ENCODE assay signal across 6 fruit fly cellular contexts in genomic region chr3R:24768538-24769401, dm6.
A peak's percentile ranks its signal among the peaks of the same experiment; 100 is the strongest.
TF ChIP-seq lines count a peak whose summit lies in the region.

Gene CG13631, plus strand, starts transcription at chr3R:24769351.

- peak; percentile 62 for TF ChIP-seq CTCF in whole organism, embryonic (GFP tag; optimal IDR thresholded peaks at IDR 0.05; lab: Kevin White, UChicago)

TF ChIP-seq in whole organism, 6 proteins besides CTCF, POLR2A, EP300 and RAD21:
- TF ChIP-seq Dll (optimal IDR thresholded peaks at IDR 0.05; lab: Kevin White, UChicago), result peak; percentile 35
- no peak for TF ChIP-seq pan (optimal IDR thresholded peaks at IDR 0.05; lab: Kevin White, UChicago)
- TF ChIP-seq usp (GFP tag; optimal IDR thresholded peaks at IDR 0.05; lab: Kevin White, UChicago), result no peak
- no peak for TF ChIP-seq EcR (GFP tag; optimal IDR thresholded peaks at IDR 0.05; lab: Kevin White, UChicago)
- no peak for TF ChIP-seq CG8478 (optimal IDR thresholded peaks at IDR 0.05; lab: Kevin White, UChicago)

TF ChIP-seq in whole organism, adult, 20 proteins besides CTCF, POLR2A, EP300 and RAD21 (continues in another document):
- TF ChIP-seq CG11617 (GFP tag; optimal IDR thresholded peaks at IDR 0.05; lab: Kevin White, UChicago) (peak; percentile 93), CG14711 (tag; optimal IDR thresholded peaks at IDR 0.05; lab: Kevin White, UChicago) (peak; percentile 90), bab1 (GFP tag; optimal IDR thresholded peaks at IDR 0.05; lab: Kevin White, UChicago) (peak; percentile 84), kay (GFP tag; lab: Kevin White, UChicago; ENCODE audit: borderline replicate concordance) (peak; percentile 71), cic (GFP tag; optimal IDR thresholded peaks at IDR 0.05; lab: Kevin White, UChicago) (peak; percentile 7), Crg-1 (GFP tag; optimal IDR thresholded peaks at IDR 0.05; lab: Kevin White, UChicago) (peak; percentile 89), Hr96 (GFP tag; optimal IDR thresholded peaks at IDR 0.05; lab: Kevin White, UChicago) (peak; percentile 94), CG1620 (GFP tag; optimal IDR thresholded peaks at IDR 0.05; lab: Kevin White, UChicago) (peak; percentile 81), CG12768 (GFP tag; optimal IDR thresholded peaks at IDR 0.05; lab: Kevin White, UChicago) (peak; percentile 97), CG7045 (GFP tag; optimal IDR thresholded peaks at IDR 0.05; lab: Kevin White, UChicago) (peak; percentile 96), Mnt (GFP tag; optimal IDR thresholded peaks at IDR 0.05; lab: Kevin White, UChicago) (peak; percentile 70), CG7101 (tag; optimal IDR thresholded peaks at IDR 0.05; lab: Kevin White, UChicago) (peak; percentile 94), tj (GFP tag; optimal IDR thresholded peaks at IDR 0.05; lab: Kevin White, UChicago) (peak; percentile 79), CG5204 (GFP tag; optimal IDR thresholded peaks at IDR 0.05; lab: Kevin White, UChicago) (peak; percentile 97), cnc (optimal IDR thresholded peaks at IDR 0.05; lab: Kevin White, UChicago) (no peak), toe (GFP tag; optimal IDR thresholded peaks at IDR 0.05; lab: Kevin White, UChicago) (peak; percentile 96), ovo (GFP tag; optimal IDR thresholded peaks at IDR 0.05; lab: Kevin White, UChicago) (peak; percentile 65)

TF ChIP-seq in whole organism, embryonic, 481 proteins besides CTCF, POLR2A, EP300 and RAD21 (continues in another document):
- TF ChIP-seq Aef1 (GFP tag; IDR thresholded peaks at IDR 0.05; lab: Robert Waterston, UW) (peak; percentile 78), peb (GFP tag; IDR thresholded peaks at IDR 0.05; lab: Robert Waterston, UW) (peak; percentile 95), CG6813 (GFP tag; optimal IDR thresholded peaks at IDR 0.05; lab: Kevin White, UChicago) (peak; percentile 83), Mad (GFP tag; optimal IDR thresholded peaks at IDR 0.05; lab: Kevin White, UChicago) (peak; percentile 88), zen2 (GFP tag; IDR thresholded peaks at IDR 0.05; lab: Robert Waterston, UW; ENCODE audit: partially characterized antibody) (no peak), fru (optimal IDR thresholded peaks at IDR 0.05; lab: Kevin White, UChicago) (no peak), CG7357 (GFP tag; IDR thresholded peaks at IDR 0.05; lab: Robert Waterston, UW) (peak; percentile 85), eyg (GFP tag; optimal IDR thresholded peaks at IDR 0.05; lab: Kevin White, UChicago) (peak; percentile 84), fd64A (GFP tag; optimal IDR thresholded peaks at IDR 0.05; lab: Kevin White, UChicago) (peak; percentile 90), scrt (GFP tag; optimal IDR thresholded peaks at IDR 0.05; lab: Kevin White, UChicago) (peak; percentile 79), CG1647 (GFP tag; optimal IDR thresholded peaks at IDR 0.05; lab: Kevin White, UChicago) (peak; percentile 89), ken (GFP tag; IDR thresholded peaks at IDR 0.05; lab: Robert Waterston, UW) (peak; percentile 96), Awh (GFP tag; IDR thresholded peaks at IDR 0.05; lab: Robert Waterston, UW) (peak; percentile 88), CG2202 (tag; optimal IDR thresholded peaks at IDR 0.05; lab: Kevin White, UChicago) (peak; percentile 94), danr (GFP tag; IDR thresholded peaks at IDR 0.05; lab: Robert Waterston, UW) (peak; percentile 84), CG17385 (GFP tag; optimal IDR thresholded peaks at IDR 0.05; lab: Kevin White, UChicago) (peak; percentile 89), dm (GFP tag; optimal IDR thresholded peaks at IDR 0.05; lab: Kevin White, UChicago) (peak; percentile 83), CG11093 (GFP tag; IDR thresholded peaks at IDR 0.05; lab: Robert Waterston, UW) (peak; percentile 90; the same call in 2 of the 3 replicates)

TF ChIP-seq in whole organism, prepupa, 60 proteins besides CTCF, POLR2A, EP300 and RAD21 (continues in another document):
- peak; percentile 96 for TF ChIP-seq CG11902 (GFP tag; optimal IDR thresholded peaks at IDR 0.05; lab: Kevin White, UChicago)
- peak; percentile 91 for TF ChIP-seq CG16779 (tag; optimal IDR thresholded peaks at IDR 0.05; lab: Kevin White, UChicago)
- TF ChIP-seq achi (GFP tag; optimal IDR thresholded peaks at IDR 0.05; lab: Kevin White, UChicago), result peak; percentile 97
- peak; percentile 94 for TF ChIP-seq Sox102F (GFP tag; optimal IDR thresholded peaks at IDR 0.05; lab: Kevin White, UChicago)
- TF ChIP-seq CG1621 (tag; optimal IDR thresholded peaks at IDR 0.05; lab: Kevin White, UChicago), result peak; percentile 78
- peak; percentile 98 for TF ChIP-seq lz (GFP tag; optimal IDR thresholded peaks at IDR 0.05; lab: Kevin White, UChicago)
- peak; percentile 98 for TF ChIP-seq Gug (GFP tag; IDR thresholded peaks at IDR 0.05; lab: Robert Waterston, UW)
- TF ChIP-seq Smox (GFP tag; optimal IDR thresholded peaks at IDR 0.05; lab: Kevin White, UChicago), result peak; percentile 94
- peak; percentile 98 for TF ChIP-seq Sox14 (GFP tag; optimal IDR thresholded peaks at IDR 0.05; lab: Kevin White, UChicago)
- peak; percentile 35 to 71 for TF ChIP-seq ss (GFP tag; optimal IDR thresholded peaks at IDR 0.05; lab: Kevin White, UChicago)
- TF ChIP-seq dac (GFP tag; optimal IDR thresholded peaks at IDR 0.05; lab: Kevin White, UChicago), result peak; percentile 99
- TF ChIP-seq OdsH (GFP tag; optimal IDR thresholded peaks at IDR 0.05; lab: Kevin White, UChicago), result peak; percentile 98
- peak; percentile 98 for TF ChIP-seq CG31627 (GFP tag; optimal IDR thresholded peaks at IDR 0.05; lab: Kevin White, UChicago)
- peak; percentile 96 for TF ChIP-seq CG34406 (GFP tag; optimal IDR thresholded peaks at IDR 0.05; lab: Kevin White, UChicago)
- peak; percentile 97 for TF ChIP-seq Hr39 (GFP tag; optimal IDR thresholded peaks at IDR 0.05; lab: Kevin White, UChicago)
- TF ChIP-seq cyc (GFP tag; optimal IDR thresholded peaks at IDR 0.05; lab: Kevin White, UChicago), result peak; percentile 97
- peak; percentile 83 for TF ChIP-seq CG6854 (GFP tag; optimal IDR thresholded peaks at IDR 0.05; lab: Kevin White, UChicago)
- TF ChIP-seq Ets21C (GFP tag; optimal IDR thresholded peaks at IDR 0.05; lab: Kevin White, UChicago), result peak; percentile 97

TF ChIP-seq in whole organism, pupa, 21 proteins besides CTCF, POLR2A, EP300 and RAD21 (continues in another document):
- TF ChIP-seq CG8159 (tag; optimal IDR thresholded peaks at IDR 0.05; lab: Kevin White, UChicago) (peak; percentile 91), Ets98B (GFP tag; IDR thresholded peaks at IDR 0.05; lab: Robert Waterston, UW) (peak; percentile 95), CG8301 (tag; optimal IDR thresholded peaks at IDR 0.05; lab: Kevin White, UChicago) (peak; percentile 97), CG14655 (GFP tag; optimal IDR thresholded peaks at IDR 0.05; lab: Kevin White, UChicago) (peak; percentile 97), gl (tag; optimal IDR thresholded peaks at IDR 0.05; lab: Kevin White, UChicago) (peak; percentile 67), CG10348 (GFP tag; IDR thresholded peaks at IDR 0.05; lab: Robert Waterston, UW) (peak; percentile 94), fd96Ca (GFP tag; IDR thresholded peaks at IDR 0.05; lab: Robert Waterston, UW) (peak; percentile 98), CG34367 (tag; optimal IDR thresholded peaks at IDR 0.05; lab: Kevin White, UChicago) (peak; percentile 78), D1 (tag; optimal IDR thresholded peaks at IDR 0.05; lab: Kevin White, UChicago) (peak; percentile 63), CG17806 (tag; optimal IDR thresholded peaks at IDR 0.05; lab: Kevin White, UChicago) (peak; percentile 88), CG32121 (GFP tag; IDR thresholded peaks at IDR 0.05; lab: Robert Waterston, UW) (peak; percentile 97), CG12605 (GFP tag; IDR thresholded peaks at IDR 0.05; lab: Robert Waterston, UW) (peak; percentile 86), rn (GFP tag; IDR thresholded peaks at IDR 0.05; lab: Robert Waterston, UW) (peak; percentile 93), Pif1A (GFP tag; optimal IDR thresholded peaks at IDR 0.05; lab: Kevin White, UChicago) (peak; percentile 96), CG13204 (GFP tag; optimal IDR thresholded peaks at IDR 0.05; lab: Kevin White, UChicago) (no peak), CG9948 (tag; optimal IDR thresholded peaks at IDR 0.05; lab: Kevin White, UChicago) (peak; percentile 92), CG15710 (tag; optimal IDR thresholded peaks at IDR 0.05; lab: Kevin White, UChicago) (peak; percentile 86), CG4496 (GFP tag; IDR thresholded peaks at IDR 0.05; lab: Robert Waterston, UW) (peak; percentile 96), EcR (GFP tag; optimal IDR thresholded peaks at IDR 0.05; lab: Kevin White, UChicago) (no peak), Snoo (tag; optimal IDR thresholded peaks at IDR 0.05; lab: Kevin White, UChicago) (peak; percentile 95)

TF ChIP-seq in whole organism, wandering third instar larva, 38 proteins besides CTCF, POLR2A, EP300 and RAD21 (continues in another document):
- TF ChIP-seq dl (GFP tag; optimal IDR thresholded peaks at IDR 0.05; lab: Kevin White, UChicago; ENCODE audit: insufficient read depth in 1 of 2, partially characterized antibody in 2 of 2), result peak; percentile 30 to 81
- TF ChIP-seq foxo (GFP tag; optimal IDR thresholded peaks at IDR 0.05; lab: Kevin White, UChicago), result peak; percentile 65 to 98
- peak; percentile 77 for TF ChIP-seq sage (GFP tag; optimal IDR thresholded peaks at IDR 0.05; lab: Kevin White, UChicago)
- TF ChIP-seq CrebA (GFP tag; optimal IDR thresholded peaks at IDR 0.05; lab: Kevin White, UChicago; ENCODE audit: borderline replicate concordance), result peak; percentile 49
- no peak for TF ChIP-seq Hr78 (GFP tag; optimal IDR thresholded peaks at IDR 0.05; lab: Kevin White, UChicago)
- no peak for TF ChIP-seq Myc (optimal IDR thresholded peaks at IDR 0.05; lab: Kevin White, UChicago)
- TF ChIP-seq rgr (GFP tag; optimal IDR thresholded peaks at IDR 0.05; lab: Kevin White, UChicago), result peak; percentile 97
- TF ChIP-seq HLH106 (tag; optimal IDR thresholded peaks at IDR 0.05; lab: Kevin White, UChicago), result peak; percentile 97
- peak; percentile 76 for TF ChIP-seq Hr83 (GFP tag; optimal IDR thresholded peaks at IDR 0.05; lab: Kevin White, UChicago; ENCODE audit: poor library complexity, severe bottlenecking)
- TF ChIP-seq psq (GFP tag; optimal IDR thresholded peaks at IDR 0.05; lab: Kevin White, UChicago), result peak; percentile 93
- peak; percentile 98 for TF ChIP-seq fru (GFP tag; optimal IDR thresholded peaks at IDR 0.05; lab: Kevin White, UChicago)
- TF ChIP-seq Abd-B (GFP tag; optimal IDR thresholded peaks at IDR 0.05; lab: Kevin White, UChicago), result no peak
- peak; percentile 86 for TF ChIP-seq CG32264 (GFP tag; optimal IDR thresholded peaks at IDR 0.05; lab: Kevin White, UChicago)
- peak; percentile 53 for TF ChIP-seq Dif (GFP tag; optimal IDR thresholded peaks at IDR 0.05; lab: Kevin White, UChicago; ENCODE audit: partially characterized antibody)
- peak; percentile 92 for TF ChIP-seq sv (GFP tag; optimal IDR thresholded peaks at IDR 0.05; lab: Kevin White, UChicago)
- peak; percentile 97 for TF ChIP-seq OdsH (GFP tag; optimal IDR thresholded peaks at IDR 0.05; lab: Kevin White, UChicago)
- TF ChIP-seq br (GFP tag; optimal IDR thresholded peaks at IDR 0.05; lab: Kevin White, UChicago), result peak; percentile 97
- TF ChIP-seq Hnf4 (GFP tag; optimal IDR thresholded peaks at IDR 0.05; lab: Kevin White, UChicago), result peak; percentile 94
- TF ChIP-seq GATAd (GFP tag; optimal IDR thresholded peaks at IDR 0.05; lab: Kevin White, UChicago), result peak; percentile 73
- no peak for TF ChIP-seq Vsx2 (GFP tag; optimal IDR thresholded peaks at IDR 0.05; lab: Kevin White, UChicago; ENCODE audit: partially characterized antibody)
- peak; percentile 92 for TF ChIP-seq Sp1 (GFP tag; optimal IDR thresholded peaks at IDR 0.05; lab: Kevin White, UChicago)
